Fruit fly (Drosophila melanogaster) whole organism, embryonic: ENCODE measurements around the gene CG32073.

Experiments
- Atf-2 ChIP-seq: fragments of 200-800 bp; sonication (Bioruptor generic); optimal IDR thresholded peaks from 2 replicates; lab custom pipeline; 2016; ENCODE audit warnings: missing biosample characterization, missing genetic modification characterization
- Bdp1 ChIP-seq: fragments of 200-800 bp; sonication (Bioruptor generic); optimal IDR thresholded peaks from 3 replicates; lab custom pipeline; 2016; ENCODE audit warnings: missing biosample characterization, missing genetic modification characterization
- CG1024 ChIP-seq: fragments of 200-800 bp; sonication (Bioruptor generic); IDR thresholded peaks from 2 replicates; pipeline ENCODE4 v1.3.6; 2022; ENCODE audit warnings: missing biosample characterization, missing genetic modification characterization
- CG10366 ChIP-seq: fragments of 200-800 bp; sonication (Bioruptor generic); IDR thresholded peaks from 2 replicates; pipeline ENCODE4 v1.3.6; 2022; ENCODE audit warnings: missing biosample characterization, missing genetic modification characterization
- CG10462 ChIP-seq: fragments of 200-800 bp; sonication (Bioruptor generic); optimal IDR thresholded peaks from 2 replicates; lab custom pipeline; 2016; ENCODE audit warnings: missing biosample characterization, missing genetic modification characterization
- CG1233 ChIP-seq: fragments of 200-800 bp; sonication (Bioruptor generic); optimal IDR thresholded peaks from 4 replicates; lab custom pipeline; 2018; ENCODE audit warnings: missing biosample characterization, mild to moderate bottlenecking, missing genetic modification characterization
- CG13775 ChIP-seq: fragments of 200-800 bp; sonication (Bioruptor generic); optimal IDR thresholded peaks from 3 replicates; lab custom pipeline; 2017; ENCODE audit warnings: missing biosample characterization, mild to moderate bottlenecking, missing genetic modification characterization
- CG14014 ChIP-seq: fragments of 200-800 bp; sonication (Bioruptor generic); IDR thresholded peaks from 2 replicates; pipeline ENCODE4 v1.3.6; 2022; ENCODE audit warnings: missing biosample characterization, missing genetic modification characterization
- CG14860 ChIP-seq: fragments of 200-800 bp; sonication (Bioruptor generic); IDR thresholded peaks from 3 replicates; pipeline ENCODE4 v1.3.6; 2022; ENCODE audit warnings: missing biosample characterization, missing genetic modification characterization; ENCODE audit not compliant: partially characterized antibody
- CG15011 ChIP-seq: fragments of 200-800 bp; sonication (Bioruptor generic); optimal IDR thresholded peaks from 3 replicates; lab custom pipeline; 2018; ENCODE audit warnings: missing biosample characterization, mild to moderate bottlenecking, missing genetic modification characterization
- CG15479 ChIP-seq: fragments of 200-800 bp; sonication (Bioruptor generic); optimal IDR thresholded peaks from 3 replicates; lab custom pipeline; 2019; ENCODE audit warnings: missing biosample characterization, mild to moderate bottlenecking, missing genetic modification characterization, moderate library complexity
- CG16813 ChIP-seq: fragments of 200-800 bp; sonication (Bioruptor generic); IDR thresholded peaks from 3 replicates; pipeline ENCODE4 v1.3.6; 2022; ENCODE audit warnings: missing biosample characterization, missing genetic modification characterization; ENCODE audit not compliant: partially characterized antibody
- CG2202 ChIP-seq: fragments of 200-800 bp; sonication (Bioruptor generic); optimal IDR thresholded peaks from 2 replicates; lab custom pipeline; 2018; ENCODE audit warnings: missing biosample characterization, mild to moderate bottlenecking, missing genetic modification characterization
- CG2875 ChIP-seq: fragments of 200-800 bp; sonication (Bioruptor generic); optimal IDR thresholded peaks from 2 replicates; lab custom pipeline; 2017; ENCODE audit warnings: missing biosample characterization, mild to moderate bottlenecking, missing genetic modification characterization, missing genetic modification reagents
- CG3281 ChIP-seq: fragments of 200-800 bp; sonication (Bioruptor generic); optimal IDR thresholded peaks from 3 replicates; lab custom pipeline; 2017; ENCODE audit warnings: missing biosample characterization, mild to moderate bottlenecking, missing genetic modification characterization
- CG3838 ChIP-seq: fragments of 200-800 bp; sonication (Bioruptor generic); optimal IDR thresholded peaks from 3 replicates; lab custom pipeline; 2016; ENCODE audit warnings: missing biosample characterization, missing genetic modification characterization
- CG4820 ChIP-seq: fragments of 200-800 bp; sonication (Bioruptor generic); optimal IDR thresholded peaks from 3 replicates; lab custom pipeline; 2016; ENCODE audit warnings: missing biosample characterization, missing genetic modification characterization
- CG6254 ChIP-seq: fragments of 200-800 bp; sonication (Bioruptor generic); optimal IDR thresholded peaks from 3 replicates; lab custom pipeline; 2017; ENCODE audit warnings: mild to moderate bottlenecking, missing biosample characterization, missing genetic modification reagents, missing genetic modification characterization
- CG6272 ChIP-seq: fragments of 200-800 bp; sonication (Bioruptor generic); IDR thresholded peaks from 2 replicates; pipeline ENCODE4 v1.3.6; 2022; ENCODE audit warnings: missing biosample characterization, missing genetic modification characterization
- CG6689 ChIP-seq: fragments of 200-800 bp; sonication (Bioruptor generic); IDR thresholded peaks from 2 replicates; pipeline ENCODE4 v1.3.6; 2022; ENCODE audit warnings: missing biosample characterization, missing genetic modification characterization
- Chrac-16 ChIP-seq: fragments of 200-800 bp; sonication (Bioruptor generic); optimal IDR thresholded peaks from 3 replicates; lab custom pipeline; 2016; ENCODE audit warnings: missing biosample characterization, missing genetic modification characterization
- Dbx ChIP-seq: fragments of 200-800 bp; sonication (Bioruptor generic); IDR thresholded peaks from 3 replicates; pipeline ENCODE4 v1.3.6; 2022; ENCODE audit warnings: missing biosample characterization, missing genetic modification characterization
- Dref ChIP-seq: fragments of 200-800 bp; sonication (Bioruptor generic); IDR thresholded peaks from 2 replicates; pipeline ENCODE4 v1.3.6; 2022; ENCODE audit warnings: missing biosample characterization, missing genetic modification characterization
- E2f2 ChIP-seq: fragments of 200-800 bp; sonication (Bioruptor generic); IDR thresholded peaks from 2 replicates; pipeline ENCODE4 v1.3.6; 2022; ENCODE audit warnings: missing biosample characterization, missing genetic modification characterization
- H2.0 ChIP-seq: fragments of 200-800 bp; sonication (Bioruptor generic); IDR thresholded peaks from 2 replicates; pipeline ENCODE4 v1.3.6; 2022; ENCODE audit warnings: missing biosample characterization, missing genetic modification characterization
- Hsf ChIP-seq: fragments of 200-800 bp; sonication (Bioruptor generic); optimal IDR thresholded peaks from 3 replicates; lab custom pipeline; 2016; ENCODE audit warnings: missing biosample characterization, missing genetic modification characterization
- Jarid2 ChIP-seq: fragments of 200-800 bp; sonication (Bioruptor generic); optimal IDR thresholded peaks from 3 replicates; lab custom pipeline; 2017; ENCODE audit warnings: mild to moderate bottlenecking, missing biosample characterization, missing genetic modification reagents, missing genetic modification characterization
- Lim3 ChIP-seq: fragments of 200-800 bp; sonication (Bioruptor generic); IDR thresholded peaks from 2 replicates; pipeline ENCODE4 v1.3.6; 2022; ENCODE audit warnings: missing biosample characterization, missing genetic modification characterization
- Lpt ChIP-seq: fragments of >200 bp; optimal IDR thresholded peaks from 2 replicates; lab custom pipeline; 2018; ENCODE audit warnings: missing biosample characterization, missing genetic modification characterization
- Max ChIP-seq: fragments of 200-800 bp; sonication (Bioruptor generic); optimal IDR thresholded peaks from 2 replicates; lab custom pipeline; 2016; ENCODE audit warnings: missing biosample characterization, mild to moderate bottlenecking, missing genetic modification characterization
- Oli ChIP-seq: fragments of 200-800 bp; sonication (Bioruptor generic); optimal IDR thresholded peaks from 2 replicates; lab custom pipeline; 2018; ENCODE audit warnings: missing biosample characterization, mild to moderate bottlenecking, missing genetic modification characterization, moderate library complexity
- Sin3A ChIP-seq: fragments of >200 bp; optimal IDR thresholded peaks from 2 replicates; lab custom pipeline; 2018
- Spps ChIP-seq: fragments of 200-800 bp; sonication (Bioruptor generic); optimal IDR thresholded peaks from 2 replicates; lab custom pipeline; 2018; ENCODE audit warnings: missing biosample characterization, mild to moderate bottlenecking, missing genetic modification characterization
- abd-A ChIP-seq: fragments of 200-800 bp; sonication (Bioruptor generic); optimal IDR thresholded peaks from 3 replicates; lab custom pipeline; 2019; ENCODE audit warnings: missing biosample characterization, mild to moderate bottlenecking, missing genetic modification characterization, moderate library complexity
- amos ChIP-seq: fragments of 200-800 bp; sonication (Bioruptor generic); IDR thresholded peaks from 2 replicates; pipeline ENCODE4 v1.3.6; 2022; ENCODE audit warnings: missing biosample characterization, missing genetic modification characterization; ENCODE audit not compliant: partially characterized antibody
- croc ChIP-seq: fragments of 200-800 bp; sonication (Bioruptor generic); conservative IDR thresholded peaks from 3 replicates; pipeline ENCODE4 v1.3.6; 2022; ENCODE audit warnings: missing biosample characterization, missing genetic modification characterization
- fd64A ChIP-seq: fragments of 200-800 bp; sonication (Bioruptor generic); optimal IDR thresholded peaks from 3 replicates; lab custom pipeline; 2018; ENCODE audit warnings: missing biosample characterization, mild to moderate bottlenecking, missing genetic modification characterization
- ftz-f1 ChIP-seq: fragments of 200-800 bp; sonication (Bioruptor generic); optimal IDR thresholded peaks from 2 replicates; lab custom pipeline; 2016; ENCODE audit warnings: missing biosample characterization, missing genetic modification characterization
- hb ChIP-seq: fragments of 200-800 bp; sonication (Bioruptor generic); IDR thresholded peaks from 3 replicates; pipeline ENCODE4 v1.3.6; 2022; ENCODE audit warnings: missing biosample characterization, missing genetic modification characterization; ENCODE audit not compliant: partially characterized antibody
- jigr1 ChIP-seq: fragments of 200-800 bp; sonication (Bioruptor generic); IDR thresholded peaks from 3 replicates; pipeline ENCODE4 v1.3.6; 2022; ENCODE audit warnings: missing biosample characterization, missing genetic modification characterization
- jumu ChIP-seq: fragments of 200-800 bp; sonication (Bioruptor generic); optimal IDR thresholded peaks from 3 replicates; lab custom pipeline; 2016; ENCODE audit warnings: missing biosample characterization, missing genetic modification characterization
- lmd ChIP-seq: fragments of 200-800 bp; sonication (Bioruptor generic); IDR thresholded peaks from 2 replicates; pipeline ENCODE4 v1.3.6; 2022; ENCODE audit warnings: missing biosample characterization, missing genetic modification characterization
- nerfin-1 ChIP-seq: fragments of 200-800 bp; sonication (Bioruptor generic); optimal IDR thresholded peaks from 3 replicates; lab custom pipeline; 2019; ENCODE audit warnings: missing biosample characterization, mild to moderate bottlenecking, missing genetic modification characterization, moderate library complexity
- peb ChIP-seq: fragments of 200-800 bp; sonication (Bioruptor generic); IDR thresholded peaks from 2 replicates; pipeline ENCODE4 v1.3.6; 2022; ENCODE audit warnings: missing biosample characterization, missing genetic modification characterization
- sd ChIP-seq: fragments of 200-800 bp; sonication (Bioruptor generic); optimal IDR thresholded peaks from 3 replicates; lab custom pipeline; 2018; ENCODE audit warnings: missing biosample characterization, mild to moderate bottlenecking, missing genetic modification characterization, moderate library complexity
- sens ChIP-seq: fragments of 200-800 bp; sonication (Bioruptor generic); peaks from one replicate; lab custom pipeline; 2016; ENCODE audit warnings: missing biosample characterization, missing genetic modification characterization
- seq ChIP-seq: fragments of 200-800 bp; sonication (Bioruptor generic); IDR thresholded peaks from 2 replicates; pipeline ENCODE4 v1.3.6; 2022; ENCODE audit warnings: missing biosample characterization, missing genetic modification characterization
- sisA ChIP-seq: fragments of 200-800 bp; sonication (Bioruptor generic); IDR thresholded peaks from 2 replicates; pipeline ENCODE4 v1.3.6; 2022; ENCODE audit warnings: missing biosample characterization, missing genetic modification characterization
- sr ChIP-seq: fragments of 200-800 bp; sonication (Bioruptor generic); IDR thresholded peaks from 3 replicates; pipeline ENCODE4 v1.3.6; 2022; ENCODE audit warnings: missing biosample characterization, missing genetic modification characterization
- yki ChIP-seq: fragments of >200 bp; optimal IDR thresholded peaks from 3 replicates; lab custom pipeline; 2018
- zfh1 ChIP-seq: fragments of 200-800 bp; sonication (Bioruptor generic); IDR thresholded peaks from 3 replicates; pipeline ENCODE4 v1.3.6; 2022; ENCODE audit warnings: missing biosample characterization, missing genetic modification characterization

Gene CG32073

DNA sequence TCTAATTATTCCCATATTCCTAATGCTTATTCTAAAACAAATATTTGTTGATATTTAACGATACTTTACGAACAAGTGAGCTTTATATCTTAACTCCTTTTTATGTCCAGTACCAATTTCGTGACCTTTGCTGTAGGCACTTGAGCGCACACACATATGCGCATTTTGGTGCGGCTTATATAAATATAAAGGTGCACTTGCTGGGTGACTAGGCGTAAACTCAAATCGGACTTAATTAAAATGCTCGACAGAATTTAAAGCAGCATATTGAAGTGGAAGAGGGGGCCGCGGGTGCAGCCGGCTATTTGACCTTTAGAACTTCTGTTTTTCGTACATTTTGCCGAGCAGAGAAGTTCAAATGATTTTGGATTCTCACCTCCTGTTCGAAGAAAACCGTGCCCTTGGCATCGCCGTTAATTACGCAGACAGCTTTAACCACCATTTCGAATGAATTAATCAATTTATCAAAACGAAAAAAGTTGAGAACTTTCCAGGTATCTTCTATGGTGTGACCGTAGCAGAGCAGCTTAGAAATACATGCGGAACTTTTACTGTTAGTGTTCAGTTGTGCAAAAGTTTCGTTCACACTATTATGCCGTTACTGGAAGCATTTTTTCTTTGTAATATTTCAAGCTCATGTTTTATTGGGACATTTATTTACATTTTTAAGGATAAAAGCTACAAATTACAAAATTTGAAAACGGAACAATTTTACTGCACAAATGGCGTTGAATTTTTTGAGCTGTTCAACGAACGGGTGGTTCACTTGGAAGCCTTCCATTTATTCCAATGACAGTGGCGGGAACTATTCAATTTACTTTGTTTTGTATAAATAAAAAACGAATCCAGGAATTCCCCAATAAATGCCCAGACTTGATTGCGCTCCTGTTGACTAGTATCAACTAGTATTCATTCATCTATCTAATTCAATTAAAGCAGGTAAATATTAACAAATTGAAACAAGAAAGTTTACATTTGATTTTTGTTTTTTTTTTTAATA, 6.1 kb upstream of the CG32073 start, which contains the start of gene Sod1 (continued):
- no peak for TF ChIP-seq Max (GFP tag; lab: Kevin White, UChicago)
- TF ChIP-seq CG1024 (GFP tag; lab: Robert Waterston, UW), result no peak
- no peak for TF ChIP-seq Hsf
- no peak for TF ChIP-seq Dbx (GFP tag; lab: Robert Waterston, UW)
- TF ChIP-seq CG14014 (GFP tag; lab: Robert Waterston, UW), result no peak; the same call in 1 of the 2 replicates
- TF ChIP-seq lmd (GFP tag; lab: Robert Waterston, UW), result no peak
- no peak for TF ChIP-seq jumu (GFP tag; lab: Kevin White, UChicago)
- no peak for TF ChIP-seq CG6689
- TF ChIP-seq seq (GFP tag; lab: Robert Waterston, UW), result no peak
- TF ChIP-seq CG2875 (GFP tag; lab: Kevin White, UChicago), result no peak
- no peak for TF ChIP-seq CG13775 (GFP tag; lab: Kevin White, UChicago)
- TF ChIP-seq CG14860 (GFP tag; lab: Robert Waterston, UW), result no peak
- TF ChIP-seq CG10462 (GFP tag; lab: Kevin White, UChicago), result no peak
- TF ChIP-seq CG3281 (GFP tag; lab: Kevin White, UChicago), result no peak
- TF ChIP-seq fd64A (GFP tag; lab: Kevin White, UChicago), result no peak
- no peak for TF ChIP-seq hb (GFP tag; lab: Robert Waterston, UW)
- TF ChIP-seq zfh1 (GFP tag; lab: Robert Waterston, UW), result no peak
- TF ChIP-seq CG6254 (GFP tag; lab: Kevin White, UChicago), result no peak
- TF ChIP-seq sr (GFP tag; lab: Robert Waterston, UW), result no peak
- TF ChIP-seq CG6272 (GFP tag; lab: Robert Waterston, UW), result no peak
- no peak for TF ChIP-seq peb
- TF ChIP-seq yki (lab: Kevin White, UChicago), result no peak
- no peak for TF ChIP-seq Oli (tag; lab: Kevin White, UChicago)
- TF ChIP-seq CG15011 (GFP tag; lab: Kevin White, UChicago), result no peak
- TF ChIP-seq amos (GFP tag; lab: Robert Waterston, UW), result no peak
- peak; percentile 24 for TF ChIP-seq sd (tag; lab: Kevin White, UChicago)
- TF ChIP-seq Bdp1 (GFP tag; lab: Kevin White, UChicago), result no peak
- no peak for TF ChIP-seq Atf-2 (GFP tag; lab: Kevin White, UChicago)
- TF ChIP-seq H2.0 (GFP tag; lab: Robert Waterston, UW), result no peak
- peak; percentile 27 for TF ChIP-seq Sin3A (lab: Kevin White, UChicago)
- no peak for TF ChIP-seq nerfin-1 (tag; lab: Kevin White, UChicago)
- peak; percentile 90 for TF ChIP-seq ftz-f1 (GFP tag; lab: Kevin White, UChicago)
- TF ChIP-seq Lpt (GFP tag; lab: Kevin White, UChicago), result no peak
- no peak for TF ChIP-seq CG2202 (tag; lab: Kevin White, UChicago)
- TF ChIP-seq sisA (GFP tag; lab: Robert Waterston, UW), result no peak
- TF ChIP-seq CG16813, result no peak; the same call in 2 of the 3 replicates
- no peak for TF ChIP-seq CG10366 (GFP tag; lab: Robert Waterston, UW)
- no peak for TF ChIP-seq Lim3 (GFP tag; lab: Robert Waterston, UW)
- TF ChIP-seq Dref (GFP tag; lab: Robert Waterston, UW), result no peak
- no peak for TF ChIP-seq Spps (tag; lab: Kevin White, UChicago)
- no peak for TF ChIP-seq croc
- no peak for TF ChIP-seq CG4820
- no peak for TF ChIP-seq jigr1 (GFP tag; lab: Robert Waterston, UW)
- no peak for TF ChIP-seq abd-A (tag; lab: Kevin White, UChicago)
- TF ChIP-seq sens (GFP tag; lab: Kevin White, UChicago), result peak; percentile 69
- no peak for TF ChIP-seq CG3838 (GFP tag; lab: Kevin White, UChicago)
- no peak for TF ChIP-seq Chrac-16 (GFP tag; lab: Kevin White, UChicago)
- TF ChIP-seq CG1233, result no peak
- TF ChIP-seq E2f2 (GFP tag; lab: Robert Waterston, UW), result peak; percentile 81
- no peak for TF ChIP-seq Jarid2 (GFP tag; lab: Kevin White, UChicago)
- no peak for TF ChIP-seq CG15479 (GFP tag; lab: Kevin White, UChicago)
